Fruit fly (Drosophila melanogaster): Measurements from ENCODE around the gene CG7916.

DNA sequence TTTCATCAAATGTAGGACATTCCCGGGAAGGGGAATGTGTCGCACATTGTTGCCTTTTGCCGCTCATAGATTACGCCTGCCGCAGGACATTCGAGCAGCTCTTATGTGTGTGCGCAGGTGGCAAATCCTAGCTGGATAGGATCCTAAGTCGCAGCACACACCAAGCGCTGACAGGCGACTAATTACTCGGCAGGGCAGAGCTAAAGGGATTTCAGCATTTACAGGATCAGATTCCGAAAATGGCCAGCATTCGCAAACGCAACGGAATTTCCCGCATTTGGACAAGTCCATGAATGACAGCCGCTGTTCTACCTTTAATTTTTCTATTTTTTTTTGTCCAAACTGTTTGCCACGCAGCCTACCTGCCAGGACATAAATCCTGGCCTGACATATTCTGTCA is 21.1 kb downstream of the CG7916 start:
- TF ChIP-seq CG34367 (tag; optimal IDR thresholded peaks at IDR 0.05): no peak
- TF ChIP-seq CG8301 (tag; optimal IDR thresholded peaks at IDR 0.05): no peak
- TF ChIP-seq Pif1B (GFP tag; optimal IDR thresholded peaks at IDR 0.05): no peak
- no peak for TF ChIP-seq gl (tag; optimal IDR thresholded peaks at IDR 0.05)
- no peak for TF ChIP-seq EcR (GFP tag; optimal IDR thresholded peaks at IDR 0.05)
- TF ChIP-seq D1 (tag; optimal IDR thresholded peaks at IDR 0.05): no peak
- no peak for TF ChIP-seq CG12605 (GFP tag; IDR thresholded peaks at IDR 0.05)
- no peak for TF ChIP-seq CG10348 (GFP tag; IDR thresholded peaks at IDR 0.05)

All from whole organism, pupa.